Fruit fly (Drosophila melanogaster): ENCODE measurements around the gene CG5262.
A peak's percentile ranks its signal among the peaks of the same experiment; 100 is the strongest.

DNA sequence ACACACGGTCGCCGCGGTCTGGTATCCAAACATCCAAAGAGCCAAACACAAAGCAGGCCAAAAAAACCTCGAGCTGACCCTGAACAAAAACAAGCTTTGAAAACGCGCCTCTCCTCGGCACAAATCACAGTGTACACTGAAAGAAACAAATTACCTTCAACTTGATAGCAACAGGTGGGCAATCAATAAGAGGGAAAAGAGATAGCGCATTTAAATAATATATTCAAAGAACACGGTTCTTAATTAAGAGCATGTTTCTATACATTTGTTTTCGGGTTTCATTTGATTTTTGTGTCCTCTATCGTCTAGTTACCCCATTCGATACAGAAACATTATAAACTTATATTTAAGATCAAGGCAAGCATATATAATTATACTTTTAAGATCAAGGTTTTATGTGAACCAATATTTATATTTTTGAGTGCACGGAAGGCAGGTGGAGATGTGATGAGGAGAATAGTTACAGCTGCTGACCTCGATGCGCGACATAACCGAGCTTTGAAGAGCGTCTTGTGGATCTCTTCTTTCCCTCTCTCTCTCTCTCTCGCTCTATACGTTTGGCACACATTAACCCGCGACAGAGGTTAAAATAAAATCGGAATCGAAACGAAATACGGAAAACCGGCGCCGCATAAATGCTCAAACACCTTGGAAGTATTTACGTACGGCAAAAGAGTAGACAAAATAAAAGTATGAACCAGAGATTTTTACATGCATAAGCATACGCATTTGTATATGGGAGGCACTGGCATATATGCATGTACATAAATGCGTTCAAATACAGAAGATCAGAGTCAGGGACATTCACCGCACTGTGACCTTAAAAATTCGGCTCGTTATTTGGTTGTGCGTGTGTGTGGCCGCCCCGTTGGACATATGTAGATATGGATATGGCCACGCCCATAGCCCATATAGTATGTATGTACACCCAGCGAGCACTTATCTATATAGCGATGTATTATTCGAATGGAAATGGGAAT lies 31.7 kb downstream of the CG5262 start:
- TF ChIP-seq CG4496 (GFP tag; IDR thresholded peaks at IDR 0.05) (peak; percentile 62; the same call in 2 of the 3 replicates), EcR (GFP tag; optimal IDR thresholded peaks at IDR 0.05) (no peak), CG14655 (GFP tag; optimal IDR thresholded peaks at IDR 0.05) (no peak), fd96Ca (GFP tag; IDR thresholded peaks at IDR 0.05) (peak; percentile 65), gl (tag; optimal IDR thresholded peaks at IDR 0.05) (peak; percentile 22), CG8301 (tag; optimal IDR thresholded peaks at IDR 0.05) (peak; percentile 87), CG15710 (tag; optimal IDR thresholded peaks at IDR 0.05) (peak; percentile 65), CG12605 (GFP tag; IDR thresholded peaks at IDR 0.05) (peak; percentile 35; the same call in 1 of the 2 replicates), Ets98B (GFP tag; IDR thresholded peaks at IDR 0.05) (peak; percentile 53)
